Fruit fly (Drosophila melanogaster): ENCODE results near the gene CG31624.
A peak's percentile ranks its signal among the peaks of the same experiment; 100 is the strongest.

The CG31624 gene

dm6 chr2L:21168295-21169159 lies 31.6 kb downstream of the CG31624 start, which contains the start of the genes mAcon1, CG43345 and CG43346 (continued):
- TF ChIP-seq mirr (GFP tag; optimal IDR thresholded peaks at IDR 0.05): peak; percentile 46
- peak; percentile 41; the same call in 1 of the 3 replicates for TF ChIP-seq B-H1 (GFP tag; IDR thresholded peaks at IDR 0.05)
- peak; percentile 74 for TF ChIP-seq Dek (tag; optimal IDR thresholded peaks at IDR 0.05)
- peak; percentile 90 for TF ChIP-seq CG7786 (GFP tag; optimal IDR thresholded peaks at IDR 0.05)
- peak; percentile 92 for TF ChIP-seq shn (GFP tag; optimal IDR thresholded peaks at IDR 0.05)
- no peak for TF ChIP-seq CG17802 (tag; optimal IDR thresholded peaks at IDR 0.05)
- TF ChIP-seq crc (GFP tag; optimal IDR thresholded peaks at IDR 0.05): peak; percentile 70
- TF ChIP-seq CG15601 (tag; optimal IDR thresholded peaks at IDR 0.05): no peak
- no peak for TF ChIP-seq tna (GFP tag; IDR thresholded peaks at IDR 0.05; ENCODE audit: partially characterized antibody)
- TF ChIP-seq run (tag; optimal IDR thresholded peaks at IDR 0.05): no peak
- TF ChIP-seq CG11456 (GFP tag; IDR thresholded peaks at IDR 0.05): 0 out of 3 replicates have a peak, but pooled peaks have one; percentile 61
- peak; percentile 78 for TF ChIP-seq sob (GFP tag; IDR thresholded peaks at IDR 0.05)
- no peak for TF ChIP-seq rib (GFP tag; IDR thresholded peaks at IDR 0.05)
- peak; percentile 58 for TF ChIP-seq CG12236 (GFP tag; optimal IDR thresholded peaks at IDR 0.05)
- TF ChIP-seq Meics (GFP tag; optimal IDR thresholded peaks at IDR 0.05): peak; percentile 83
- TF ChIP-seq YL-1 (GFP tag; optimal IDR thresholded peaks at IDR 0.05): peak; percentile 53
- peak; percentile 15 to 83 for TF ChIP-seq tll (GFP tag; optimal IDR thresholded peaks at IDR 0.05)
- peak; percentile 79 for TF ChIP-seq Atf3 (GFP tag; optimal IDR thresholded peaks at IDR 0.05)
- peak; percentile 70 for TF ChIP-seq CG1233 (GFP tag; optimal IDR thresholded peaks at IDR 0.05)
- no peak; the same call in 1 of the 2 replicates for TF ChIP-seq CG5953 (GFP tag; IDR thresholded peaks at IDR 0.05)
- TF ChIP-seq Hr51 (GFP tag; optimal IDR thresholded peaks at IDR 0.05): peak in 1 of 2 experiments; percentile 87
- TF ChIP-seq E2f2 (GFP tag; IDR thresholded peaks at IDR 0.05): peak; percentile 82
- TF ChIP-seq row (GFP tag; IDR thresholded peaks at IDR 0.05): peak; percentile 97
- TF ChIP-seq CG14860 (GFP tag; IDR thresholded peaks at IDR 0.05; ENCODE audit: partially characterized antibody): no peak
- peak; percentile 56 for TF ChIP-seq Lhr (GFP tag; optimal IDR thresholded peaks at IDR 0.05)
- peak; percentile 83 for TF ChIP-seq CG1792 (GFP tag; optimal IDR thresholded peaks at IDR 0.05)
- 0 out of 2 replicates have a peak, but pooled peaks have one; percentile 45 for TF ChIP-seq CG17328 (GFP tag; IDR thresholded peaks at IDR 0.05)
- TF ChIP-seq h (optimal IDR thresholded peaks at IDR 0.05): no peak
- TF ChIP-seq Blimp-1 (GFP tag; optimal IDR thresholded peaks at IDR 0.05): no peak
- TF ChIP-seq Rx (GFP tag; IDR thresholded peaks at IDR 0.05): 0 out of 2 replicates have a peak, but pooled peaks have one; percentile 33
- TF ChIP-seq Scr (GFP tag; IDR thresholded peaks at IDR 0.05; ENCODE audit: partially characterized antibody): no peak
- TF ChIP-seq pzg (GFP tag; optimal IDR thresholded peaks at IDR 0.05): peak; percentile 68
- peak; percentile 76 for TF ChIP-seq lmd (GFP tag; IDR thresholded peaks at IDR 0.05)
- TF ChIP-seq gsb-n (tag; optimal IDR thresholded peaks at IDR 0.05): no peak
- peak; percentile 84 for TF ChIP-seq emc (GFP tag; optimal IDR thresholded peaks at IDR 0.05)
- TF ChIP-seq sc (optimal IDR thresholded peaks at IDR 0.05): no peak
- TF ChIP-seq sc (GFP tag; optimal IDR thresholded peaks at IDR 0.05): peak; percentile 68
- TF ChIP-seq gt (GFP tag; IDR thresholded peaks at IDR 0.05): no peak
- TF ChIP-seq CG18619 (GFP tag; optimal IDR thresholded peaks at IDR 0.05): peak; percentile 78
- TF ChIP-seq Oli (tag; optimal IDR thresholded peaks at IDR 0.05): peak; percentile 75
- peak; percentile 80 for TF ChIP-seq NC2β (GFP tag; optimal IDR thresholded peaks at IDR 0.05)
- peak; percentile 83 for TF ChIP-seq pb (GFP tag; optimal IDR thresholded peaks at IDR 0.05)
- peak; percentile 75 for TF ChIP-seq eyg (GFP tag; optimal IDR thresholded peaks at IDR 0.05)
- TF ChIP-seq BtbVII (GFP tag; optimal IDR thresholded peaks at IDR 0.05): peak; percentile 54
- TF ChIP-seq CG8388 (GFP tag; optimal IDR thresholded peaks at IDR 0.05): no peak
- peak; percentile 76 for TF ChIP-seq Hr3 (GFP tag; optimal IDR thresholded peaks at IDR 0.05)
- peak; percentile 51; the same call in 1 of the 2 replicates for TF ChIP-seq CG6689 (GFP tag; IDR thresholded peaks at IDR 0.05)
- peak; percentile 35; the same call in 1 of the 2 replicates for TF ChIP-seq CG11085 (GFP tag; IDR thresholded peaks at IDR 0.05)
- TF ChIP-seq Bteb2 (GFP tag; optimal IDR thresholded peaks at IDR 0.05): peak; percentile 74
